Worm (Caenorhabditis elegans) whole organism, L4 larva: Measurements from ENCODE around the gene C44C10.12.

Source experiments
- F10B5.3 ChIP-seq: sonication (generic microtip); optimal IDR thresholded peaks from 2 replicates; lab custom pipeline; 2016; ENCODE audit warnings: mild to moderate bottlenecking, missing genetic modification characterization, missing compliant biosample characterization
- F26F4.8 ChIP-seq: fragments of 200-800 bp; sonication (Bioruptor generic); conservative IDR thresholded peaks from 2 replicates; pipeline ENCODE4 v1.3.6; 2022; ENCODE audit warnings: missing genetic modification characterization, missing compliant biosample characterization
- F37D6.2 ChIP-seq: sonication (generic microtip); optimal IDR thresholded peaks from 2 replicates; lab custom pipeline; 2016; ENCODE audit warnings: mild to moderate bottlenecking, missing genetic modification characterization, missing compliant biosample characterization
- F44E2.7 ChIP-seq: fragments of 200-800 bp; sonication (Bioruptor generic); IDR thresholded peaks from 2 replicates; pipeline ENCODE4 v2.1.2; 2022; ENCODE audit warnings: missing genetic modification characterization, missing compliant biosample characterization
- T20F7.1 ChIP-seq: fragments of 200-800 bp; sonication (Bioruptor generic); optimal IDR thresholded peaks from 2 replicates; lab custom pipeline; 2018; ENCODE audit warnings: mild to moderate bottlenecking, missing genetic modification characterization, missing compliant biosample characterization
- Y105C5A.15 ChIP-seq: fragments of 200-800 bp; sonication (Bioruptor generic); IDR thresholded peaks from 2 replicates; pipeline ENCODE4 v1.3.6; 2022; ENCODE audit warnings: missing genetic modification characterization, missing compliant biosample characterization
- ZK337.2 ChIP-seq: fragments of 200-800 bp; sonication (Bioruptor generic); IDR thresholded peaks from 2 replicates; pipeline ENCODE4 v1.3.6; 2022; ENCODE audit warnings: missing genetic modification reagents, missing genetic modification characterization, missing compliant biosample characterization
- aha-1 ChIP-seq: fragments of 150-350 bp; peaks from one replicate; lab custom pipeline; 2014; ENCODE audit warnings: missing biosample characterization, missing genetic modification characterization
- arid-1 ChIP-seq: fragments of 200-800 bp; sonication (Bioruptor generic); conservative IDR thresholded peaks from 2 replicates; pipeline ENCODE4 v1.3.6; 2022; ENCODE audit warnings: missing genetic modification reagents, missing genetic modification characterization, missing compliant biosample characterization
- ceh-20 ChIP-seq: fragments of 200-800 bp; sonication (Bioruptor generic); IDR thresholded peaks from 2 replicates; pipeline ENCODE4 v1.3.6; 2022; ENCODE audit warnings: missing genetic modification reagents, missing genetic modification characterization, missing compliant biosample characterization
- ceh-44 ChIP-seq: fragments of 200-800 bp; sonication (Bioruptor generic); IDR thresholded peaks from 2 replicates; pipeline ENCODE4 v1.3.6; 2022; ENCODE audit warnings: missing genetic modification reagents, missing genetic modification characterization, missing compliant biosample characterization
- ceh-62 ChIP-seq: sonication (generic microtip); optimal IDR thresholded peaks from 2 replicates; lab custom pipeline; 2017; ENCODE audit warnings: missing biosample characterization, missing genetic modification characterization
- cey-2 ChIP-seq: sonication (generic microtip); optimal IDR thresholded peaks from 3 replicates; lab custom pipeline; 2017; ENCODE audit warnings: missing genetic modification characterization, mild to moderate bottlenecking, missing compliant biosample characterization, antibody characterized with exemption, borderline replicate concordance; ENCODE audit not compliant: insufficient read depth
- ctbp-1 ChIP-seq: fragments of 200-800 bp; sonication (Bioruptor generic); IDR thresholded peaks from 2 replicates; pipeline ENCODE4 v1.3.6; 2022; ENCODE audit warnings: missing genetic modification reagents, missing genetic modification characterization, missing compliant biosample characterization
- daf-12 ChIP-seq: fragments of 150-350 bp; optimal IDR thresholded peaks from 2 replicates; lab custom pipeline; 2014; ENCODE audit warnings: missing biosample characterization, missing genetic modification reagents, missing genetic modification characterization
- daf-16 ChIP-seq, 3 experiments: sonication (generic microtip); optimal IDR thresholded peaks; 2 replicates each; lab custom pipeline; 2016 to 2017; ENCODE audit warnings: missing genetic modification characterization in 3 of 3, missing genetic modification reagents in 3 of 3, mild to moderate bottlenecking in 2 of 3, missing compliant biosample characterization in 2 of 3, missing biosample characterization in 1 of 3, moderate library complexity in 1 of 3
- daf-19 ChIP-seq: fragments of 200-800 bp; sonication (Bioruptor generic); conservative IDR thresholded peaks from 2 replicates; pipeline ENCODE4 v1.3.6; 2022; ENCODE audit warnings: missing genetic modification characterization, missing compliant biosample characterization
- dmd-6 ChIP-seq: fragments of 200-800 bp; sonication (Bioruptor generic); IDR thresholded peaks from 2 replicates; pipeline ENCODE4 v1.3.6; 2022; ENCODE audit warnings: missing genetic modification reagents, missing genetic modification characterization, missing compliant biosample characterization
- dpl-1 ChIP-seq: fragments of 150-350 bp; optimal IDR thresholded peaks from 2 replicates; lab custom pipeline; 2014; ENCODE audit warnings: missing biosample characterization, missing genetic modification reagents, missing genetic modification characterization
- dve-1 ChIP-seq: sonication (generic microtip); optimal IDR thresholded peaks from 2 replicates; lab custom pipeline; 2017; ENCODE audit warnings: antibody characterized with exemption, mild to moderate bottlenecking, missing genetic modification characterization, missing compliant biosample characterization; ENCODE audit not compliant: insufficient read depth
- egl-27 ChIP-seq: sonication (generic microtip); optimal IDR thresholded peaks from 3 replicates; lab custom pipeline; 2017; ENCODE audit warnings: missing biosample characterization, missing genetic modification reagents, missing genetic modification characterization
- hif-1 ChIP-seq, 2 experiments: sonication (generic microtip); optimal IDR thresholded peaks; 2 replicates each; lab custom pipeline; 2016 to 2017; ENCODE audit warnings: missing compliant biosample characterization in 2 of 2, missing genetic modification characterization in 2 of 2, missing genetic modification reagents in 2 of 2, missing genotype in 2 of 2, mild to moderate bottlenecking in 1 of 2
- hlh-11 ChIP-seq: fragments of 200-800 bp; sonication (Bioruptor generic); optimal IDR thresholded peaks from 2 replicates; lab custom pipeline; 2018; ENCODE audit warnings: mild to moderate bottlenecking, missing genetic modification characterization, missing compliant biosample characterization
- hlh-30 ChIP-seq: sonication (generic microtip); optimal IDR thresholded peaks from 2 replicates; lab custom pipeline; 2017; ENCODE audit warnings: antibody characterized with exemption, mild to moderate bottlenecking, missing genetic modification characterization, missing compliant biosample characterization; ENCODE audit not compliant: insufficient read depth
- hmg-1.1 ChIP-seq: fragments of 200-800 bp; sonication (Bioruptor generic); IDR thresholded peaks from 2 replicates; pipeline ENCODE4 v1.3.6; 2022; ENCODE audit warnings: missing genetic modification reagents, missing genetic modification characterization, missing compliant biosample characterization
- jun-1 ChIP-seq: fragments of 150-350 bp; optimal IDR thresholded peaks from 2 replicates; lab custom pipeline; 2014; ENCODE audit warnings: missing biosample characterization, missing genetic modification reagents, missing genetic modification characterization
- lim-7 ChIP-seq: fragments of 200-800 bp; sonication (Bioruptor generic); IDR thresholded peaks from 2 replicates; pipeline ENCODE4 v1.3.6; 2022; ENCODE audit warnings: missing genetic modification characterization, missing compliant biosample characterization
- lin-29 ChIP-seq: fragments of 200-800 bp; sonication (Bioruptor generic); IDR thresholded peaks from 2 replicates; pipeline ENCODE4 v1.3.6; 2022; ENCODE audit warnings: missing genetic modification reagents, missing genetic modification characterization, missing compliant biosample characterization
- lin-38 ChIP-seq: fragments of 200-800 bp; sonication (Bioruptor generic); IDR thresholded peaks from 2 replicates; pipeline ENCODE4 v1.3.6; 2022; ENCODE audit warnings: missing genetic modification reagents, missing genetic modification characterization, missing compliant biosample characterization
- madf-9 ChIP-seq: fragments of 200-800 bp; sonication (Bioruptor generic); conservative IDR thresholded peaks from 2 replicates; pipeline ENCODE4 v1.3.6; 2022; ENCODE audit warnings: missing genetic modification reagents, missing genetic modification characterization, missing compliant biosample characterization
- mes-2 ChIP-seq: sonication (generic microtip); optimal IDR thresholded peaks from 2 replicates; lab custom pipeline; 2016; ENCODE audit warnings: missing genotype, mild to moderate bottlenecking, missing genetic modification characterization, missing compliant biosample characterization; ENCODE audit not compliant: poor library complexity, severe bottlenecking
- mxl-3 ChIP-seq: fragments of 200-800 bp; sonication (Bioruptor generic); optimal IDR thresholded peaks from 2 replicates; lab custom pipeline; 2018; ENCODE audit warnings: mild to moderate bottlenecking, missing genetic modification characterization, missing compliant biosample characterization
- nhr-237 ChIP-seq: sonication (generic microtip); optimal IDR thresholded peaks from 2 replicates; lab custom pipeline; 2017; ENCODE audit warnings: missing biosample characterization, missing genetic modification characterization
- nhr-28 ChIP-seq: fragments of 150-350 bp; optimal IDR thresholded peaks from 2 replicates; lab custom pipeline; 2014; ENCODE audit warnings: missing biosample characterization, missing genetic modification characterization
- nhr-42 ChIP-seq: fragments of 200-800 bp; sonication (Bioruptor generic); IDR thresholded peaks from 2 replicates; pipeline ENCODE4 v1.3.6; 2022; ENCODE audit warnings: missing genetic modification characterization, missing compliant biosample characterization
- pqm-1 ChIP-seq: sonication (generic microtip); optimal IDR thresholded peaks from 2 replicates; lab custom pipeline; 2017; ENCODE audit warnings: missing biosample characterization, missing genetic modification characterization
- saeg-2 ChIP-seq: fragments of 200-800 bp; sonication (Bioruptor generic); IDR thresholded peaks from 2 replicates; pipeline ENCODE4 v1.3.6; 2022; ENCODE audit warnings: missing genetic modification reagents, missing genetic modification characterization, missing compliant biosample characterization
- skn-1 ChIP-seq: fragments of 150-350 bp; optimal IDR thresholded peaks from 2 replicates; lab custom pipeline; 2014; ENCODE audit warnings: missing biosample characterization, missing genetic modification characterization
- tag-97 ChIP-seq: fragments of 200-800 bp; sonication (Bioruptor generic); IDR thresholded peaks from 2 replicates; pipeline ENCODE4 v1.3.6; 2022; ENCODE audit warnings: missing genetic modification characterization, missing compliant biosample characterization
- tra-1 ChIP-seq: fragments of 200-800 bp; sonication (Bioruptor generic); IDR thresholded peaks from 2 replicates; pipeline ENCODE4 v1.3.6; 2022; ENCODE audit warnings: missing genetic modification reagents, missing genetic modification characterization, missing compliant biosample characterization
- unc-130 ChIP-seq: sonication (generic microtip); optimal IDR thresholded peaks from 2 replicates; lab custom pipeline; 2016; ENCODE audit warnings: missing genetic modification reagents, missing genetic modification characterization, missing compliant biosample characterization
- unc-62 ChIP-seq, 3 experiments: fragments of 150-350 bp in 1 of 3; sonication (generic microtip); optimal IDR thresholded peaks in 2 of 3; peaks in 1 of 3; 1 replicate in 1 of 3; 2 replicates in 2 of 3; lab custom pipeline; 2014 to 2017; ENCODE audit warnings: missing biosample characterization in 3 of 3, missing genetic modification characterization in 3 of 3, missing genetic modification reagents in 3 of 3, missing genotype in 1 of 3
- vab-7 ChIP-seq: fragments of 200-800 bp; sonication (Bioruptor generic); IDR thresholded peaks from 2 replicates; pipeline ENCODE4 v1.3.6; 2022; ENCODE audit warnings: missing genetic modification reagents, missing genetic modification characterization, missing compliant biosample characterization
- zfp-2 ChIP-seq: sonication (generic microtip); optimal IDR thresholded peaks from 2 replicates; lab custom pipeline; 2016; ENCODE audit warnings: mild to moderate bottlenecking, missing genetic modification characterization, missing compliant biosample characterization
- zfp-3 ChIP-seq: fragments of 200-800 bp; sonication (Bioruptor generic); conservative IDR thresholded peaks from 2 replicates; pipeline ENCODE4 v1.3.6; 2022; ENCODE audit warnings: missing genetic modification reagents, missing genetic modification characterization, missing compliant biosample characterization

C44C10.12 gene

ce11 chrX:11662069-11662468 is 34.7 kb upstream of the C44C10.12 start:
- peak; percentile 86 for TF ChIP-seq hlh-30
- TF ChIP-seq ctbp-1 (GFP tag; lab: Robert Waterston, UW), result no peak
- 0 out of 2 replicates have a peak, but pooled peaks have one; percentile 36 for TF ChIP-seq zfp-3 (GFP tag; lab: Robert Waterston, UW)
- TF ChIP-seq ceh-20 (GFP tag; lab: Robert Waterston, UW), result peak; percentile 38; the same call in 1 of the 2 replicates
- TF ChIP-seq unc-130, result no peak
- no peak for TF ChIP-seq ceh-62 (tag; lab: Kevin White, UChicago)
- 0 out of 2 replicates have a peak, but pooled peaks have one; percentile 9 for TF ChIP-seq tra-1
- TF ChIP-seq unc-62 (GFP tag; optimal IDR thresholded peaks at IDR 0.05 in 1 of 2; lab: Kevin White, UChicago), result peak in 1 of 2 experiments; percentile 4
- no peak for TF ChIP-seq unc-62 (tag; optimal IDR thresholded peaks at IDR 0.05; lab: Kevin White, UChicago)
- no peak for TF ChIP-seq daf-12 (tag; lab: Kevin White, UChicago)
- TF ChIP-seq aha-1 (tag; lab: Kevin White, UChicago), result peak; percentile 37
- peak; percentile 30 for TF ChIP-seq dmd-6 (GFP tag; lab: Robert Waterston, UW)
- TF ChIP-seq mxl-3 (GFP tag; lab: Kevin White, UChicago), result peak; percentile 11

DNA sequence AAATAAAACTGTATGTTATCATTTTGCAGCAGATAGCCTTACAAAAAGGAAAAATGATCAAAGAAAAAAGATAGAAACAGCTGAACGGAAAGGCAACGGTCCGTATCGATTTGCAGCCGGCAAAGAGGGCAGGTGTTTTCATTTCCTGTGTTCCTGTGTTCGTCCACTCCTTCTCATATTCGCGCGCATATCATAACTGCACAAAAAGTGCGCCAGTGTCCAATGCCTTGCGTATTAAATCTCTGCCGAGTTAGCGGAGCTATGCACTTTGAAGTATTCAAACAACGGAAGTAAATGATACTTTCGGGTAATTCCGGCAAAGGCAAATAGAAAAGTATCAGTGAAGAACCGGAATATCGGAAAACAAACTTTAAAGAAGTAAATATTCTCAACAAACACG is 34.2 kb upstream of the C44C10.12 start:
- TF ChIP-seq dpl-1 (GFP tag; lab: Kevin White, UChicago), result peak; percentile 65
- no peak for TF ChIP-seq tag-97 (GFP tag; lab: Robert Waterston, UW)
- no peak for TF ChIP-seq unc-130
- no peak for TF ChIP-seq ZK337.2 (GFP tag; lab: Robert Waterston, UW)
- no peak for TF ChIP-seq F37D6.2 (tag; lab: Kevin White, UChicago)
- no peak for TF ChIP-seq ceh-44
- no peak for TF ChIP-seq hif-1 (tag; optimal IDR thresholded peaks at IDR 0.05; lab: Kevin White, UChicago)
- TF ChIP-seq nhr-28 (tag; lab: Kevin White, UChicago), result peak; percentile 9
- no peak for TF ChIP-seq pqm-1 (tag; lab: Kevin White, UChicago)
- no peak for TF ChIP-seq nhr-42 (GFP tag; lab: Robert Waterston, UW)
- TF ChIP-seq mes-2, result peak; percentile 5
- TF ChIP-seq daf-19 (GFP tag; lab: Robert Waterston, UW), result no peak
- TF ChIP-seq dve-1 (tag; lab: Kevin White, UChicago), result peak; percentile 52

ce11 chrX:11664184-11664583 is 32.6 kb upstream of the C44C10.12 start:
- TF ChIP-seq mes-2 (peak; percentile 9), daf-16 (GFP tag; optimal IDR thresholded peaks at IDR 0.05; lab: Kevin White, UChicago) (no peak), daf-16 (tag; optimal IDR thresholded peaks at IDR 0.05; lab: Kevin White, UChicago) (peak; percentile 52), vab-7 (no peak), tag-97 (GFP tag; lab: Robert Waterston, UW) (no peak), hif-1 (tag; optimal IDR thresholded peaks at IDR 0.05; lab: Kevin White, UChicago) (no peak), lim-7 (GFP tag; lab: Robert Waterston, UW) (no peak), nhr-237 (tag; lab: Kevin White, UChicago) (no peak), jun-1 (tag; lab: Kevin White, UChicago) (no peak), cey-2 (tag; lab: Kevin White, UChicago) (no peak), ZK337.2 (GFP tag; lab: Robert Waterston, UW) (no peak), hlh-11 (no peak), F37D6.2 (tag; lab: Kevin White, UChicago) (no peak), tra-1 (no peak), ceh-20 (GFP tag; lab: Robert Waterston, UW) (no peak), T20F7.1 (GFP tag; lab: Kevin White, UChicago) (no peak), ceh-62 (tag; lab: Kevin White, UChicago) (no peak), saeg-2 (GFP tag; lab: Robert Waterston, UW) (no peak), F10B5.3 (no peak), hmg-1.1 (GFP tag; lab: Robert Waterston, UW) (no peak), lin-38 (GFP tag; lab: Robert Waterston, UW) (no peak), egl-27 (no peak), mxl-3 (GFP tag; lab: Kevin White, UChicago) (no peak), madf-9 (GFP tag; lab: Robert Waterston, UW) (no peak), dve-1 (tag; lab: Kevin White, UChicago) (peak; percentile 8), F26F4.8 (GFP tag; lab: Robert Waterston, UW) (no peak), aha-1 (tag; lab: Kevin White, UChicago) (peak; percentile 53), lin-29 (GFP tag; lab: Robert Waterston, UW) (no peak), F44E2.7 (no peak), skn-1 (no peak), Y105C5A.15 (GFP tag; lab: Robert Waterston, UW) (no peak), arid-1 (GFP tag; lab: Robert Waterston, UW) (no peak), zfp-2 (tag; lab: Kevin White, UChicago) (no peak)
